Worm (Caenorhabditis elegans) whole organism, L3 larva: ENCODE data around the gene nhr-97.

Experiments
- R02D3.7 ChIP-seq: fragments of 150-350 bp; optimal IDR thresholded peaks from 2 replicates; lab custom pipeline; 2014; ENCODE audit warnings: missing biosample characterization, missing genetic modification characterization
- ZK546.5 ChIP-seq: sonication (generic microtip); optimal IDR thresholded peaks from 2 replicates; lab custom pipeline; 2017; ENCODE audit warnings: missing biosample characterization, missing genetic modification characterization
- aly-2 ChIP-seq: fragments of 150-350 bp; optimal IDR thresholded peaks from 2 replicates; lab custom pipeline; 2014; ENCODE audit warnings: missing biosample characterization, missing genetic modification characterization
- ama-1 ChIP-seq: fragments of 150-350 bp; optimal IDR thresholded peaks from 2 replicates; lab custom pipeline; 2018
- ceh-16 ChIP-seq: sonication (generic microtip); optimal IDR thresholded peaks from 2 replicates; lab custom pipeline; 2017; ENCODE audit warnings: missing biosample characterization, missing genetic modification characterization
- ceh-28 ChIP-seq: fragments of 150-350 bp; optimal IDR thresholded peaks from 2 replicates; lab custom pipeline; 2014; ENCODE audit warnings: missing biosample characterization, missing genetic modification reagents, missing genetic modification characterization
- ceh-82 ChIP-seq: fragments of 150-350 bp; optimal IDR thresholded peaks from 2 replicates; lab custom pipeline; 2014; ENCODE audit warnings: missing biosample characterization, missing genetic modification characterization
- ceh-9 ChIP-seq: sonication (generic microtip); optimal IDR thresholded peaks from 2 replicates; lab custom pipeline; 2018; ENCODE audit warnings: missing biosample characterization, missing genetic modification characterization
- egl-5 ChIP-seq: fragments of 150-350 bp; optimal IDR thresholded peaks from 2 replicates; lab custom pipeline; 2017; ENCODE audit warnings: missing biosample characterization, missing genetic modification reagents, missing genetic modification characterization, inconsistent platforms
- elt-1 ChIP-seq: fragments of 150-350 bp; optimal IDR thresholded peaks from 2 replicates; lab custom pipeline; 2014; ENCODE audit warnings: missing biosample characterization, missing genetic modification characterization
- elt-2 ChIP-seq: sonication (generic microtip); optimal IDR thresholded peaks from 2 replicates; lab custom pipeline; 2016; ENCODE audit warnings: missing genetic modification reagents, mild to moderate bottlenecking, missing genetic modification characterization, missing compliant biosample characterization
- elt-3 ChIP-seq, 3 experiments: fragments of 150-350 bp in 1 of 3; sonication (generic microtip) in 2 of 3; optimal IDR thresholded peaks; 2 replicates in 2 of 3; 4 replicates in 1 of 3; lab custom pipeline; 2014 to 2017; ENCODE audit warnings: missing biosample characterization in 3 of 3, missing genetic modification characterization in 3 of 3
- eor-1 ChIP-seq, 2 experiments: fragments of 150-350 bp; optimal IDR thresholded peaks; 2 replicates each; lab custom pipeline; 2014 to 2018; ENCODE audit warnings: missing biosample characterization in 2 of 2, missing genetic modification characterization in 2 of 2
- fkh-2 ChIP-seq: fragments of 150-350 bp; optimal IDR thresholded peaks from 2 replicates; lab custom pipeline; 2014; ENCODE audit warnings: missing biosample characterization, missing genetic modification reagents, missing genetic modification characterization
- fos-1 ChIP-seq: fragments of 150-350 bp; optimal IDR thresholded peaks from 2 replicates; lab custom pipeline; 2014; ENCODE audit warnings: missing biosample characterization, missing genetic modification characterization
- hmg-11 ChIP-seq: sonication (generic microtip); optimal IDR thresholded peaks from 2 replicates; lab custom pipeline; 2016; ENCODE audit warnings: missing genetic modification characterization, missing compliant biosample characterization
- jun-1 ChIP-seq: fragments of 150-350 bp; optimal IDR thresholded peaks from 2 replicates; lab custom pipeline; 2014; ENCODE audit warnings: missing biosample characterization, missing genetic modification reagents, missing genetic modification characterization
- lin-15B ChIP-seq: fragments of 150-350 bp; optimal IDR thresholded peaks from 2 replicates; lab custom pipeline; 2014; ENCODE audit warnings: missing biosample characterization, missing genetic modification characterization
- lin-39 ChIP-seq: fragments of 150-350 bp; optimal IDR thresholded peaks from 2 replicates; lab custom pipeline; 2018; ENCODE audit warnings: missing biosample characterization, missing genetic modification reagents, missing genetic modification characterization
- lsy-12 ChIP-seq: sonication (generic microtip); optimal IDR thresholded peaks from 2 replicates; lab custom pipeline; 2016; ENCODE audit warnings: mild to moderate bottlenecking, missing genetic modification characterization, missing compliant biosample characterization
- mml-1 ChIP-seq: fragments of 150-350 bp; sonication (generic microtip); optimal IDR thresholded peaks from 3 replicates; lab custom pipeline; 2014; ENCODE audit warnings: missing biosample characterization, missing genetic modification characterization
- nfya-1 ChIP-seq: sonication (generic microtip); optimal IDR thresholded peaks from 2 replicates; lab custom pipeline; 2017; ENCODE audit warnings: missing genetic modification characterization, mild to moderate bottlenecking, missing compliant biosample characterization, antibody characterized with exemption, moderate library complexity; ENCODE audit not compliant: insufficient read depth
- nhr-11 ChIP-seq: fragments of 150-350 bp; optimal IDR thresholded peaks from 2 replicates; lab custom pipeline; 2014; ENCODE audit warnings: missing biosample characterization, missing genetic modification characterization
- nhr-12 ChIP-seq: fragments of 150-350 bp; optimal IDR thresholded peaks from 2 replicates; lab custom pipeline; 2014; ENCODE audit warnings: missing biosample characterization, missing genetic modification characterization
- nhr-23 ChIP-seq: fragments of 150-350 bp; optimal IDR thresholded peaks from 2 replicates; lab custom pipeline; 2014; ENCODE audit warnings: missing biosample characterization, missing genetic modification reagents, missing genetic modification characterization
- nhr-237 ChIP-seq: fragments of 150-350 bp; optimal IDR thresholded peaks from 2 replicates; lab custom pipeline; 2014; ENCODE audit warnings: missing biosample characterization, missing genetic modification characterization
- nhr-25 ChIP-seq: sonication (generic microtip); optimal IDR thresholded peaks from 2 replicates; lab custom pipeline; 2017; ENCODE audit warnings: missing biosample characterization, missing genetic modification characterization
- nhr-28 ChIP-seq: fragments of 150-350 bp; optimal IDR thresholded peaks from 2 replicates; lab custom pipeline; 2014; ENCODE audit warnings: missing biosample characterization, missing genetic modification characterization
- nhr-67 ChIP-seq: fragments of 150-350 bp; optimal IDR thresholded peaks from 2 replicates; lab custom pipeline; 2014; ENCODE audit warnings: missing biosample characterization, missing genetic modification characterization
- pha-4 ChIP-seq: fragments of 150-350 bp; optimal IDR thresholded peaks from 2 replicates; lab custom pipeline; 2014; ENCODE audit warnings: missing biosample characterization, missing genetic modification reagents, missing genetic modification characterization
- pqm-1 ChIP-seq: fragments of 150-350 bp; optimal IDR thresholded peaks from 2 replicates; lab custom pipeline; 2017; ENCODE audit warnings: missing biosample characterization, missing genetic modification characterization, inconsistent platforms
- skn-1 ChIP-seq: fragments of 150-350 bp; optimal IDR thresholded peaks from 2 replicates; lab custom pipeline; 2014; ENCODE audit warnings: missing biosample characterization, missing genetic modification characterization
- snpc-4 ChIP-seq: fragments of 150-350 bp; optimal IDR thresholded peaks from 2 replicates; lab custom pipeline; 2014; ENCODE audit warnings: missing biosample characterization, missing genetic modification characterization
- tbx-2 ChIP-seq: sonication (generic microtip); optimal IDR thresholded peaks from 2 replicates; lab custom pipeline; 2016; ENCODE audit warnings: mild to moderate bottlenecking, missing genetic modification characterization, missing compliant biosample characterization
- unc-62 ChIP-seq: fragments of 150-350 bp; sonication (generic microtip); optimal IDR thresholded peaks from 4 replicates; lab custom pipeline; 2014; ENCODE audit warnings: missing biosample characterization, missing genetic modification reagents, missing genetic modification characterization
- ztf-11 ChIP-seq: fragments of 150-350 bp; optimal IDR thresholded peaks from 2 replicates; lab custom pipeline; 2014; ENCODE audit warnings: missing biosample characterization, missing genetic modification characterization

Gene nhr-97

DNA sequence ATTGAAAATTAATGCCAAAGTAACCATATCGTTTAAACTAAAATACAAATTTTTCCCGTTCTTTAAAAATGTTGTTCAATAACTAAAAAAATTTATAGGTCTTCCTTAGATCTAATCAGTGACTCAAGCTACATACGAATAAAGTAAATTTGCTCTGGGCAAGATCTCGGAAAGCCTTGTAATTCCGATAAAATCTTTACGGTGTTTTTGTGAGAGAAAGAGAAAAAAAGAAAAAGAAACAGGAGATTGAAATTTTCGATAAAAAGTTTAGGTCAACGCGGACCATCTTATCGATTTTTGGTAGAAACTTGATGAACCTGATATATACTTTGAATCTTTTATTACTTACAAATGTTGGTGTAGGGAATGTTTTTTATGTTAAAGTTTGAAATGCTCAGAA is 34.3 kb upstream of the nhr-97 start:
- TF ChIP-seq nhr-23 (tag; lab: Kevin White, UChicago) (peak; percentile 75), elt-1 (tag; lab: Kevin White, UChicago) (peak; percentile 92), R02D3.7 (tag; lab: Kevin White, UChicago) (no peak), ceh-28 (tag; lab: Kevin White, UChicago) (peak; percentile 26)

DNA sequence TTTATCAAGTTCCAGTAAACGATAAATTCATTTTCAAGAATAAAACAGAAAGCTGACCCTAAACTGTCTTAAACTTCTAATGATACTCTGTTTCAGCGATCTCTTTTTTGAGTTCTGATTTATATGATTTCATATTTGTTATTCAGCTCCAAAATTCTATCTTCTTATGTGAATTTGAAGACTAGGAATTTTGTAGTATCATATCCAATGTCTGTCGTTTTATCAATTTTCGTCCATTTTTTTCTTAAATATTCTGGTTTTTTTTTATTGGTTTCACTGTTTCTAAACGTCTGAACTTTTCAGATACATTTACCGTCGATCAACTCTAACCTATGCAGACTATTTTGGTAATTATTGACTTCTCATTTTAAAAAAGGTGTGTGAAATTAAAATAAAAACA is 32.5 kb upstream of the nhr-97 start, which contains the start of the genes nhr-138 and C28D4.18:
Gene nhr-138 (plus strand): TSS at position 304 of the 400 bp plus-strand sequence.
Gene C28D4.18 (plus strand): TSS at position 333 of the 400 bp plus-strand sequence.
- TF ChIP-seq nhr-67 (tag; lab: Kevin White, UChicago) = no peak
- no peak for TF ChIP-seq elt-3 (tag; optimal IDR thresholded peaks at IDR 0.05; lab: Kevin White, UChicago)
- no peak for TF ChIP-seq nhr-28
- no peak for TF ChIP-seq ztf-11 (tag; lab: Kevin White, UChicago)
- no peak for TF ChIP-seq ama-1 (lab: Kevin White, UChicago)
- TF ChIP-seq ceh-82 (tag; lab: Kevin White, UChicago) = no peak
- TF ChIP-seq mml-1 = no peak
- TF ChIP-seq hmg-11 (tag; lab: Kevin White, UChicago) = no peak
- no peak for TF ChIP-seq fkh-2
- TF ChIP-seq fos-1 = no peak
- TF ChIP-seq snpc-4 (tag; lab: Kevin White, UChicago) = no peak
- TF ChIP-seq nhr-25 (tag; lab: Kevin White, UChicago) = no peak
- no peak for TF ChIP-seq skn-1 (tag; lab: Kevin White, UChicago)
- TF ChIP-seq lin-15B (tag; lab: Kevin White, UChicago) = no peak
- TF ChIP-seq tbx-2 (tag; lab: Kevin White, UChicago) = no peak
- TF ChIP-seq lsy-12 = no peak
- no peak for TF ChIP-seq nhr-237
- no peak for TF ChIP-seq aly-2
- no peak for TF ChIP-seq pqm-1
- TF ChIP-seq jun-1 (tag; lab: Kevin White, UChicago) = no peak

DNA sequence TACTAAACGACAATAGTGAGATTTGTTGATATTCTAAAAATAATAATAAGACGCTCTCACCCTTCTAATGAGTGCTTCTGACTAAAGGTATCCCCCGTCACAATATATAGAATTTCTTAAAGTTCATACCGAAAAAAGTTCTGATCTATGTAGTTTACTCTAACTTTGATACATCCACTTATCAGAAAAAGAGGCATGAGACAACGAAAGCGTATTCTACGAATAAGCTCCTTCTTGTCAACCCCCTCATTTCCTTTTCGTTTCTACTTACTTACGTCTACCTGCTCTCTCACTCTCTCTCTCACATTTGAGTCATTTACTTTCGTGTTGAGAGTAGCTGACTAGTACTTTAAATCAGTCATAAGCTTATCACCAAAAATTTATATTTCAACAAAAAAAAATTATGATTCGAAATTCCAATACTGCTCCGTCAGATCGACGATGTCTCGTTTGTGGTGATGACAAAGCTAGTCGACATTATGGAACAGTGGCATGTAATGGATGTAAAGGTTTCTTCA is 31.9 kb upstream of the nhr-97 start:
- TF ChIP-seq egl-5 (tag; lab: Kevin White, UChicago) (no peak), nhr-11 (tag; lab: Kevin White, UChicago) (peak; percentile 66)

- TF ChIP-seq nfya-1 (tag; lab: Kevin White, UChicago) (no peak), ceh-9 (tag; lab: Kevin White, UChicago) (no peak), nhr-11 (tag; lab: Kevin White, UChicago) (no peak), pqm-1 (no peak), lin-39 (tag; lab: Kevin White, UChicago) (no peak), aly-2 (no peak), tbx-2 (tag; lab: Kevin White, UChicago) (no peak)
Measured at ce11 chrIV:9727217-9727616, 30.2 kb upstream of the nhr-97 start.

- TF ChIP-seq unc-62 = no peak
- no peak for TF ChIP-seq nhr-11 (tag; lab: Kevin White, UChicago)
Measured at ce11 chrIV:9728376-9728775, 29.1 kb upstream of the nhr-97 start, which contains the start of gene nhr-100. nhr-100 (plus strand) TSS chrIV:9728676.

DNA sequence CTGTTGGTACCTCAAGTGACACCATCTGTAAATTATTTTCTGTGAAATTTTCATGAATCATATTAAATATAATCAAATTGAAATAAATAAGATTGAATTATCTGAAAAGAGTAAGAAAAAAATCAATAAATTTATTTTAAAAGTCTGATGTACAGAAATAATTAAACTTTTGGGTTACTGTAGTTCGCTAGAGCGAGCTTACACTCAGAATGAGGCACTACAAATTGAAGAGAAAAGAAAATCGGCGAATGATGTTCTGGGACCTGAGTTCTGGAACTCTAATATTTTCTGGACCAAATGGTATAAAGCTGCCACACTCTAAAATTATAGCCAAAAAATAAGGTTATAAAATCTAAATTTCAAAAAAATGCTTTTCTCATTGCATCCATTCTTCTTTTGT is 23.5 kb upstream of the nhr-97 start:
- TF ChIP-seq pqm-1 = no peak
- TF ChIP-seq hmg-11 (tag; lab: Kevin White, UChicago) = no peak
- no peak for TF ChIP-seq nhr-25 (tag; lab: Kevin White, UChicago)
- no peak for TF ChIP-seq ZK546.5 (tag; lab: Kevin White, UChicago)
- TF ChIP-seq ceh-82 (tag; lab: Kevin White, UChicago) = no peak
- no peak for TF ChIP-seq lin-15B (tag; lab: Kevin White, UChicago)
- no peak for TF ChIP-seq nfya-1 (tag; lab: Kevin White, UChicago)
- no peak for TF ChIP-seq lin-39 (tag; lab: Kevin White, UChicago)
- no peak for TF ChIP-seq nhr-12
- no peak for TF ChIP-seq eor-1 (tag; optimal IDR thresholded peaks at IDR 0.05; lab: Kevin White, UChicago)
- no peak for TF ChIP-seq elt-2 (tag; lab: Kevin White, UChicago)
- TF ChIP-seq aly-2 = no peak
- TF ChIP-seq tbx-2 (tag; lab: Kevin White, UChicago) = no peak
- TF ChIP-seq snpc-4 (tag; lab: Kevin White, UChicago) = no peak
- TF ChIP-seq pha-4 = no peak
- no peak for TF ChIP-seq ceh-16 (tag; lab: Kevin White, UChicago)
- TF ChIP-seq elt-1 (tag; lab: Kevin White, UChicago) = no peak
